Fruit fly (Drosophila melanogaster): ENCODE measurements around the gene rux.

rux gene

DNA sequence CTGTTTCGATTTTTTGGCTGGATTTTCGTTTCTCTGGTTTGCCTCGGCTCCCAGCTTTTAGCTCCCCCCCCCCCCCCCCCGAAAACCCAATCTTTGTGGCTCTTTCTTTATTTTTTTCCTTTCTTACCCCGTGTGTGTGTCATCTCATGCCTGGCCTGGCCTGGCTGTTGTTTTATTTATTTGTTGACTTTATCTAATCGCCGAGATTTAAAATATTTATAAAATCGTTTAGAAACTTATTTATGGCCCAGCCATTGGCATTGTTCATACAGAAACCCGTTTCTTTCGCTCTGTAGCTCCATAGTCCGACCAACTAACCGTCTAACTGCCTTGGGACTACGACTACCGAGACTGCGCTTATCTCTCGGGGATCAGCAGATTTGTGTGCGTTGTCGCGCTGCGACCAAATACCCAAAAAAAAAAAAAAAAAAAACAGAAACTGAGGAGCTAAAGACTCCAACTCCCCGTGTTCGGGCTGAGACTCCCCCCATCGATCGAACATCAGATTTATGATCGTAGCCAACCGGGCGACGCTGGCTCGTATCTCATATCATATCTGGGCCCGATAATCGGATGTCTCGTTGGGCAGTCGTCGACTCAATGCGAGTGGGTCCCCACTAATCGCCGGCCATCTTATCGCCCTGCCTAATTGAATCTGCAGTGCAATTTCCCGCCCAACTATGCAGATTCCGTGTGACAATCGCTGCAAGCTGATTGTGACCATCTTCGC lies 26.9 kb downstream of the rux start:
- no peak for TF ChIP-seq CG17801 (GFP tag; optimal IDR thresholded peaks at IDR 0.05; ENCODE audit: partially characterized antibody)

dm6 chrX:6007502-6007901 lies 30.1 kb downstream of the rux start:
- TF ChIP-seq CG17801 (GFP tag; optimal IDR thresholded peaks at IDR 0.05; ENCODE audit: partially characterized antibody), result no peak

DNA sequence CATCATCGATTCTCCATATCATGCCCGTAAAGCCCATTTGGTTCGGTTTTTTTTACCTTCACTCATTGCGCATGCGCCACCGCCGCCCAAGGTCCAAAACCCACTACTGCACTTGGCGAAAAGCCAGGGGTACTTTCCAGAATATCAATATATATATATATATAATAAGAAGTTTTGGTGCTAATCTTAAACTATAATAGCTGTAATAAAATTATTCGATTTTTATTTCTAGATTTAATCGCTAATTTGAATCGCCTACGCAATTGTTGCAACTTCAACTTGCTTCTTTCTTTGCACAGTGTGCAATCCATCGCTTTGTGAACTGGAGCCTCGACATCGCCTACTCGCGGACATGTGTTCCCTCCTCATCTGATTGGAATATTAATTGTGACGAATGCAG lies 33.8 kb downstream of the rux start:
- TF ChIP-seq CG17801 (GFP tag; optimal IDR thresholded peaks at IDR 0.05; ENCODE audit: partially characterized antibody), result no peak

DNA sequence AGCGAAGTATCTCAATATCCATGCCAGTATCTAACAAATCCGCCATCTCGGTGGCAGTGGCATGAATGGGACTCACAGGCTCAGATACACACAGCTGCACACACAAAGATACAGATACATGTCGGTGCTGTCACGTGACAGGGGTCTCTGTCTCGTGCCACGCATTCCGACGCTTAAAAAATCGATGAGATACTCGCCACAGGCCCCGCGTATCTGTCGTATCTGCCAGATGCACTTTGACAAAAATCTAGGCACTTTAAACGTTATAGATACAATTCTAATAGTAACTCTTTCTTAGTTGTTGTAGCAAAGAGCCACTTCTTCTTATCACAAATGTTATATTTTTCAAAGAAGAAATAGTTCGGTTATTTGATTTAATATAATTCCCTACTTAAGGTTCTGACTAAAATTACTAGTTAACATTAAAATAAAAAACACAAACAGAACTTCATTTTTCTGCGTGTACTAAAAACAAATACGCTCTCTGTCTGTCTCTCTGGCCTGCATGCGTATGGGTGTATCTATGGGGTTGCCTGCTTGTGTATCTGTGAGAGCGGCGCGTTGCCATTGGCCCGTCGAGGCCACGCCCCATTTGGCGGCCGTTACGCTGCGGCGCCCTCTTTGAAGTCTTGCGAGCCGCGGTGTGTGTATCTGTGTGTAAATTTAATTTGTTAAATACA lies 36.7 kb downstream of the rux start, which contains the start of gene CG4766:
CG4766 (minus strand) TSS at position 51 of the 680 bp plus-strand sequence.
- no peak for TF ChIP-seq CG17801 (GFP tag; optimal IDR thresholded peaks at IDR 0.05; ENCODE audit: partially characterized antibody)

DNA sequence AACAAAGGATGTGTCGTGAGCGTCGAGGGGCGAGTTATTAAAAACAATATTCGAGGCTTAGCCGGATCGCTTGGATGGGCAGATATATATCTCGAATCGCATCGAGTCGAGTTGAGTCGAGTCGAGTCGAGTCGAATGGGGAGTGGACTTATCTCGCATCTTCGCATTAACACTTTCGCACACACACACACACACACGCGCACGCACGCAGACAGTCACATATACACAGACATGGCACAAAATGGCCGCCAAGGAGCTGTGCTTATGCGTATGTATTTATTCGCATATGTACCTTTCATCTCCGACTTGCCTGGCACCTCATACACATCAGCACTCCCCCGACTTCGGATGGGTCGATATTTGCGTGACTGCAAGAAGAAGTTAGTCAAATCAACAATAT lies 39.7 kb downstream of the rux start:
- no peak for TF ChIP-seq CG17801 (GFP tag; optimal IDR thresholded peaks at IDR 0.05; ENCODE audit: partially characterized antibody)

- TF ChIP-seq CG17801 (GFP tag; optimal IDR thresholded peaks at IDR 0.05; ENCODE audit: partially characterized antibody), result no peak
Measured at dm6 chrX:5995951-5996350, 41.6 kb downstream of the rux start.

DNA sequence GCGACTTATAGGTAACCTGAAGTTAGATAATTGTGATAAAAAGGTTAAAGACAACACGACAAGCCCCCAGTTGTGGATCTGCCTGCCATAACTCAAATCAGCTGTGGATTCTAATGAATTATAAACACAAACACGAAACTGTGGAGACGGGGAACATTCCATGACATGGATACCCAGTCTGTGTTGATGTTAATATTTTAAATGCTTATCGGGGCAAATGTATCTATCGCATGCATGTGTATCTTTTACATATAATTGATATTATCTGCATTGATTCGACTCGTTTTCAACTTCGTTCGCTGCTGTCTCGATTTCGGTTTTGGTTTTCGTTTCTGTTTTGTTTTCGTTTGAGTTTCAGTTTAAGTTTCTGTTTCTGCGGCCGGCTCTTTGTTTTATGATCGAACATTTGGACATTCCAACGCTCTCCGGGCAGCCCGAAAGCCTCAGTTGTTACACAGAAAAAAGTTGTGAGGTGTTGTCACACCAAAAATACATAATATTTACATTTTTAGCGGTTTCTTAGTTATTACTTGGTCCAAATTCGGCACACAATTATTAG lies 44.8 kb downstream of the rux start:
- no peak for TF ChIP-seq CG17801 (GFP tag; optimal IDR thresholded peaks at IDR 0.05; ENCODE audit: partially characterized antibody)

dm6 chrX:5992141-5992540 lies 45.5 kb downstream of the rux start:
- TF ChIP-seq CG17801 (GFP tag; optimal IDR thresholded peaks at IDR 0.05; ENCODE audit: partially characterized antibody), result no peak

dm6 chrX:5989368-5989767 lies 48.2 kb downstream of the rux start:
- no peak for TF ChIP-seq CG17801 (GFP tag; optimal IDR thresholded peaks at IDR 0.05; ENCODE audit: partially characterized antibody)

- no peak for TF ChIP-seq CG17801 (GFP tag; optimal IDR thresholded peaks at IDR 0.05; ENCODE audit: partially characterized antibody)
Measured at dm6 chrX:5988088-5988987, 49.3 kb downstream of the rux start, which contains the start of gene CG5966. Gene CG5966 (plus strand): TSS chrX:5988791.

DNA sequence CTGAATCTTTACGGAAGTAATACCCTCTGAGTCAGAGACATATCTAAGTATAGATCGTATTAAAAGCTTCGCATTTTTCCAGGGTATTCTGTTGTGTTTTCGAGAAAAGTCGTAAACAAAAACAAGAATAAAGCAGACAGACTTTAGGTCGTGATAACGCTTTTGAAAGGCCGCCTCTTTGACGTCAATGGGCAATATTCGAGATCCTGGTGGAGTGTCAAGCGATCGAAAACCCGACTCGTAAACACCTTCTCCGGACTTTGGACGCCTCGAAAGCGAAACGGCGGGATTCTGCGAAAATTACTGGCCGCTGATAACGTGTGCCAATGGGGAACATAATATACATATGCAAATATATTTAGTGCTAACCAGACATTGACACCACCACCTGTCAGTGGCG lies 50.2 kb downstream of the rux start:
- TF ChIP-seq CG17801 (GFP tag; optimal IDR thresholded peaks at IDR 0.05; ENCODE audit: partially characterized antibody), result no peak
